Worm (Caenorhabditis elegans) whole organism, mixed stage, embryonic: ENCODE results near the gene dhcr-7.

Source experiments
- M03D4.4 ChIP-seq: sonication (generic microtip); optimal IDR thresholded peaks from 2 replicates; lab custom pipeline; 2017; ENCODE audit warnings: mild to moderate bottlenecking, missing genetic modification characterization, missing compliant biosample characterization
- ceh-39 ChIP-seq: fragments of 150-350 bp; optimal IDR thresholded peaks from 2 replicates; lab custom pipeline; 2014; ENCODE audit warnings: missing biosample characterization, missing genetic modification characterization
- ceh-43 ChIP-seq: fragments of 200-800 bp; sonication (Bioruptor generic); optimal IDR thresholded peaks from 2 replicates; lab custom pipeline; 2018; ENCODE audit warnings: mild to moderate bottlenecking, missing genetic modification characterization, moderate library complexity, missing compliant biosample characterization
- ceh-83 ChIP-seq: fragments of 200-800 bp; sonication (Bioruptor generic); optimal IDR thresholded peaks from 2 replicates; lab custom pipeline; 2018; ENCODE audit warnings: mild to moderate bottlenecking, missing genetic modification characterization, missing compliant biosample characterization
- ces-1 ChIP-seq: fragments of 150-350 bp; optimal IDR thresholded peaks from 2 replicates; lab custom pipeline; 2014; ENCODE audit warnings: missing biosample characterization, missing genetic modification reagents, missing genetic modification characterization
- cnd-1 ChIP-seq: fragments of 200-800 bp; sonication (Bioruptor generic); optimal IDR thresholded peaks from 2 replicates; lab custom pipeline; 2018; ENCODE audit warnings: mild to moderate bottlenecking, missing genetic modification characterization, missing compliant biosample characterization
- drap-1 ChIP-seq: fragments of 200-800 bp; sonication (Bioruptor generic); optimal IDR thresholded peaks from 3 replicates; lab custom pipeline; 2018; ENCODE audit warnings: mild to moderate bottlenecking, missing genetic modification characterization, missing compliant biosample characterization
- elt-3 ChIP-seq: fragments of 150-350 bp; optimal IDR thresholded peaks from 2 replicates; lab custom pipeline; 2014; ENCODE audit warnings: missing biosample characterization, missing genetic modification characterization
- flh-1 ChIP-seq: fragments of 200-800 bp; sonication (Bioruptor generic); optimal IDR thresholded peaks from 2 replicates; lab custom pipeline; 2018; ENCODE audit warnings: mild to moderate bottlenecking, missing genetic modification characterization, moderate library complexity, missing compliant biosample characterization
- ham-2 ChIP-seq: fragments of 200-800 bp; sonication (Bioruptor generic); optimal IDR thresholded peaks from 2 replicates; lab custom pipeline; 2018; ENCODE audit warnings: mild to moderate bottlenecking, missing genetic modification characterization, missing compliant biosample characterization
- hlh-1 ChIP-seq: fragments of 150-350 bp; optimal IDR thresholded peaks from 2 replicates; lab custom pipeline; 2014; ENCODE audit warnings: missing biosample characterization, missing genetic modification reagents, missing genetic modification characterization
- lin-13 ChIP-seq: fragments of 150-350 bp; optimal IDR thresholded peaks from 2 replicates; lab custom pipeline; 2014; ENCODE audit warnings: missing biosample characterization, missing genetic modification characterization
- lin-32 ChIP-seq: fragments of 200-800 bp; sonication (Bioruptor generic); optimal IDR thresholded peaks from 2 replicates; lab custom pipeline; 2018; ENCODE audit warnings: mild to moderate bottlenecking, missing genetic modification characterization, missing compliant biosample characterization
- mls-2 ChIP-seq: sonication (generic microtip); optimal IDR thresholded peaks from 2 replicates; lab custom pipeline; 2016; ENCODE audit warnings: mild to moderate bottlenecking, missing genetic modification characterization, moderate library complexity, missing compliant biosample characterization
- nhr-2 ChIP-seq: fragments of 150-350 bp; optimal IDR thresholded peaks from 2 replicates; lab custom pipeline; 2014; ENCODE audit warnings: missing biosample characterization, missing genetic modification characterization
- nhr-237 ChIP-seq: fragments of 150-350 bp; optimal IDR thresholded peaks from 2 replicates; lab custom pipeline; 2014; ENCODE audit warnings: missing biosample characterization, missing genetic modification characterization
- nhr-28 ChIP-seq: fragments of 150-350 bp; optimal IDR thresholded peaks from 2 replicates; lab custom pipeline; 2014; ENCODE audit warnings: missing biosample characterization, missing genetic modification characterization
- nhr-76 ChIP-seq: sonication (generic microtip); optimal IDR thresholded peaks from 2 replicates; lab custom pipeline; 2017; ENCODE audit warnings: missing biosample characterization, missing genetic modification characterization
- sem-2 ChIP-seq: fragments of 200-800 bp; sonication (Bioruptor generic); optimal IDR thresholded peaks from 2 replicates; lab custom pipeline; 2018; ENCODE audit warnings: mild to moderate bottlenecking, missing genetic modification characterization, missing compliant biosample characterization
- snpc-4 ChIP-seq: fragments of 150-350 bp; optimal IDR thresholded peaks from 2 replicates; lab custom pipeline; 2014; ENCODE audit warnings: missing biosample characterization, missing genetic modification characterization
- sptf-1 ChIP-seq: sonication (generic microtip); optimal IDR thresholded peaks from 2 replicates; lab custom pipeline; 2017; ENCODE audit warnings: mild to moderate bottlenecking, missing genetic modification characterization, moderate library complexity, missing compliant biosample characterization
- tbx-8 ChIP-seq: fragments of 200-800 bp; sonication (Bioruptor generic); optimal IDR thresholded peaks from 2 replicates; lab custom pipeline; 2018; ENCODE audit warnings: mild to moderate bottlenecking, missing genetic modification characterization, moderate library complexity, missing compliant biosample characterization
- unc-120 ChIP-seq: sonication (generic microtip); optimal IDR thresholded peaks from 2 replicates; lab custom pipeline; 2017; ENCODE audit warnings: missing genetic modification characterization, missing compliant biosample characterization; ENCODE audit not compliant: poor library complexity, severe bottlenecking
- unc-39 ChIP-seq: fragments of 150-350 bp; optimal IDR thresholded peaks from 2 replicates; lab custom pipeline; 2014; ENCODE audit warnings: missing biosample characterization, missing genetic modification characterization
- unc-62 ChIP-seq: fragments of 150-350 bp; optimal IDR thresholded peaks from 2 replicates; lab custom pipeline; 2014; ENCODE audit warnings: missing biosample characterization, missing genetic modification reagents, missing genetic modification characterization
- ztf-11 ChIP-seq: fragments of 150-350 bp; optimal IDR thresholded peaks from 2 replicates; lab custom pipeline; 2014; ENCODE audit warnings: missing biosample characterization, missing genetic modification characterization

Gene dhcr-7

DNA sequence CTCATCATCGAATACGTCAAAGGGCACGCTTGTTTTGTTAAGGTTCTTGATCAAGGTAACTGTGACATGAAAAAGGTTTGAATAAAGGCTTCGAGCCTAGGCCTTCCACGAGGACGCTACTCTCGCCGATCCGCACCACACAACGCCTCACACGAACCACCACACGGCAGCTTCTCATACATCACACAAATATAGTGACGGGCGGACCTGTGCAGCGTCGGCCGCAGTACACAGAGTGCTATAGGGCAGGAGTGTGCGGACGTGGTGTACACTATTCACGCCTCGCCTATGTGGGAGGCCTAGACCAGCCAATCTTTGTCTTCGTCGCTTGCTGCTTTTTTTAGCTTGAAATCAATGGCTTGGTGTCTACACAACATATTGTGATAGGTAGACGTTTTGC is 29.5 kb downstream of the dhcr-7 start:
- TF ChIP-seq unc-120 (tag; lab: Kevin White, UChicago) = peak; percentile 5
- TF ChIP-seq ceh-43 (GFP tag; lab: Kevin White, UChicago) = no peak
- TF ChIP-seq lin-13 = peak; percentile 42
- TF ChIP-seq drap-1 (GFP tag; lab: Kevin White, UChicago) = peak; percentile 83
- TF ChIP-seq sptf-1 (tag; lab: Kevin White, UChicago) = peak; percentile 1

DNA sequence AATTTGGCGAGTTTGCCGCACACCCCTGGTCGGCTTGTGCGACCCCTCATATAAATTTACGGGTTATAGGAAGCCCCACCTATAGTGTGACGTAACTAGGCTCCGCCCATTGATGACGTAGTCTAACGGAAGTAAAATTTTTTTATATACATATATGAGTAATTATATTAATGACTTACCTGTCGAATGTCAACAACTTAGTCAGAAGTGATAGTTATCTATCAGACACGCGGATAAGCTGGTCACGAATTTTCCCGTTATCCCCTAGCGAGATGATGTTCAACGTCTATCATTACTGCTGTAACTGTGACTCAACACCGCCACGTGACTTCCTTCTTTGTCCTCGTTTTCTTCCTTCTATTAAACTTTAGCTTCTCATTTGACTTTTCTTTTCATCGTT is 31.4 kb downstream of the dhcr-7 start, which contains the start of gene srd-70:
Gene srd-70, plus strand, starts transcription at position 301 of the 400 bp plus-strand sequence.
- TF ChIP-seq tbx-8 (GFP tag; lab: Kevin White, UChicago) = no peak
- no peak for TF ChIP-seq nhr-76 (tag; lab: Kevin White, UChicago)
- TF ChIP-seq ztf-11 (tag; lab: Kevin White, UChicago) = no peak
- no peak for TF ChIP-seq mls-2
- no peak for TF ChIP-seq unc-39 (tag; lab: Kevin White, UChicago)
- no peak for TF ChIP-seq M03D4.4
- TF ChIP-seq hlh-1 (tag; lab: Kevin White, UChicago) = no peak
- no peak for TF ChIP-seq flh-1
- no peak for TF ChIP-seq ceh-83 (GFP tag; lab: Kevin White, UChicago)

DNA sequence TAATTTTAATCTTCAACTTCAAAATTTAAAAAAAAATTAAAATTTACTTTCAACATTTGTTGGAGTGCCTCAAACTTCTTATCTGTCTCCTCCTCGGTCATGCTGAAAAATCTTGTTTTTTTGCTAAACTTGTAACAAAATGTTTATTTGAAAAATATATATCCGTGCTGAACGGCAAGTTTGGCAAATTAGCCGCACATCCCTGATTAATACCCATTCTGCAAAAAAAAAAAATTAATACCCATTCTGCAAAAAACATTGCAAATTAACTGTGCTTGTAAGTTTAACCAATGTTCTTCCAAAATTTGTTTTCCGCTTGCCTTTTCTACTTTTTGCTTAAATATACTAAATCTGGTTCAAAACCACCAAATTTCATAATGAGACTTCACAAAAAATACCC is 32.1 kb downstream of the dhcr-7 start, which contains the start of gene F48F5.6:
Gene F48F5.6, minus strand, starts transcription at position 101 of the 400 bp plus-strand sequence.
- TF ChIP-seq snpc-4 (tag; lab: Kevin White, UChicago) (no peak), hlh-1 (tag; lab: Kevin White, UChicago) (no peak), nhr-28 (tag; lab: Kevin White, UChicago) (no peak), ceh-43 (GFP tag; lab: Kevin White, UChicago) (no peak), nhr-2 (tag; lab: Kevin White, UChicago) (no peak), ham-2 (GFP tag; lab: Kevin White, UChicago) (no peak), elt-3 (no peak), drap-1 (GFP tag; lab: Kevin White, UChicago) (no peak), mls-2 (no peak), M03D4.4 (no peak)

DNA sequence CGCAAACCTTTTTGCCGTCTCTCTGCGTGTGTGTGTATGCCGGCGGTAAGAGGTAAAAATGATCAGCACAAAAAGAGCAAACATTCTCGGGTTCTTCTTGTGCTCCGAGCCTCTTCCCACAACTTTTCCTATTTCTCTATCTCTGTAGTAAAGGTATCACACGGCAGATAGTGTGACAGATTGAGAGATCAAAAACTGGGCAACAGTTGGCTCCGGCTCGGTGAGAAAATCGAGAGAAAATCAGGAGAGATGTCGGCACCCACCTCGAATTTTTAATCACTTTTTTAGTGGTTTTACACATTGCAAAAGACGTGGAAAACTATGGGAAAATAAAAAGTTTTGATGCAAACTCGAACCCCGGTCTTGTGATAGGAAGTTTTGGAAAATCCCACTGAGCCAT is 33.4 kb downstream of the dhcr-7 start:
- TF ChIP-seq ces-1 (GFP tag; lab: Kevin White, UChicago) (no peak), unc-62 (peak; percentile 11), hlh-1 (tag; lab: Kevin White, UChicago) (peak; percentile 96), drap-1 (GFP tag; lab: Kevin White, UChicago) (no peak), unc-120 (tag; lab: Kevin White, UChicago) (peak; percentile 56)
- TF ChIP-seq, all 35 proteins: peak for 3

DNA sequence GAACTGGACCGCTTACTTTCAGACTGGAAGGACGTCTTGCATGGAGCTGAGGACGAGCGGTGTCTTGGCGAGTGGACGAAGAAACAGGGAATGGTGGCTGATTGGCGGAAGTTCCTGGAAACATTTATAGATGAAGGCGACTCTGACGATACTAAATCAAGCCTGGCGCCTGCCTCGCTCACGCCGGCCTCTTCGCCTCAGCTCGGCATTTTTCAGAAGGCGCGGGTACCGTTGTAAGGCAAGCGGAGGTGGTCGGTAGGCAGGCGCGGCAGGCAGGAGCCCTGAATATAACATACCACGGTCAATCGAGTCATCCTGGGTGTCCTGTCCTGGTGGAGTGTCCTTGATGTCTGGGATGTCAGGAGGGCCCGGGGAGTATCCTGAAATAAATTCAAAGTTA is 39.3 kb downstream of the dhcr-7 start:
- no peak for TF ChIP-seq tbx-8 (GFP tag; lab: Kevin White, UChicago)
- no peak for TF ChIP-seq sem-2
- no peak for TF ChIP-seq lin-32 (GFP tag; lab: Kevin White, UChicago)
- TF ChIP-seq drap-1 (GFP tag; lab: Kevin White, UChicago) = no peak
- TF ChIP-seq nhr-237 (tag; lab: Kevin White, UChicago) = no peak
- TF ChIP-seq snpc-4 (tag; lab: Kevin White, UChicago) = no peak
- TF ChIP-seq ztf-11 (tag; lab: Kevin White, UChicago) = no peak
- no peak for TF ChIP-seq ceh-39
- no peak for TF ChIP-seq sptf-1 (tag; lab: Kevin White, UChicago)
- no peak for TF ChIP-seq cnd-1 (tag; lab: Kevin White, UChicago)
- TF ChIP-seq nhr-76 (tag; lab: Kevin White, UChicago) = no peak
- no peak for TF ChIP-seq nhr-2 (tag; lab: Kevin White, UChicago)
- no peak for TF ChIP-seq ham-2 (GFP tag; lab: Kevin White, UChicago)
